Fruit fly (Drosophila melanogaster): Measurements from ENCODE around the gene Ugt316A1.

Gene Ugt316A1

dm6 chr3L:19055064-19055463 is 7.6 kb downstream of the Ugt316A1 start:
- TF ChIP-seq sv (GFP tag; optimal IDR thresholded peaks at IDR 0.05), result no peak
- TF ChIP-seq fru (GFP tag; optimal IDR thresholded peaks at IDR 0.05), result peak; percentile 16
- TF ChIP-seq woc (GFP tag; optimal IDR thresholded peaks at IDR 0.05), result peak; percentile 14
- peak; percentile 29 for TF ChIP-seq HLH106 (tag; optimal IDR thresholded peaks at IDR 0.05)
- peak; percentile 44 for TF ChIP-seq h (GFP tag; optimal IDR thresholded peaks at IDR 0.05)
- TF ChIP-seq foxo (GFP tag; optimal IDR thresholded peaks at IDR 0.05), result peak in 1 of 2 experiments; percentile 36
- TF ChIP-seq tai (GFP tag; optimal IDR thresholded peaks at IDR 0.05), result no peak
- peak; percentile 8 for TF ChIP-seq ey (GFP tag; optimal IDR thresholded peaks at IDR 0.05)
- peak; percentile 45 for TF ChIP-seq rgr (GFP tag; optimal IDR thresholded peaks at IDR 0.05)
- TF ChIP-seq Dfd (GFP tag; optimal IDR thresholded peaks at IDR 0.05), result no peak
- no peak for TF ChIP-seq GATAd (GFP tag; optimal IDR thresholded peaks at IDR 0.05)
- TF ChIP-seq Sp1 (GFP tag; optimal IDR thresholded peaks at IDR 0.05), result peak; percentile 46
- peak; percentile 39 for TF ChIP-seq psq (GFP tag; optimal IDR thresholded peaks at IDR 0.05)
- peak; percentile 48 for TF ChIP-seq OdsH (GFP tag; optimal IDR thresholded peaks at IDR 0.05)

DNA sequence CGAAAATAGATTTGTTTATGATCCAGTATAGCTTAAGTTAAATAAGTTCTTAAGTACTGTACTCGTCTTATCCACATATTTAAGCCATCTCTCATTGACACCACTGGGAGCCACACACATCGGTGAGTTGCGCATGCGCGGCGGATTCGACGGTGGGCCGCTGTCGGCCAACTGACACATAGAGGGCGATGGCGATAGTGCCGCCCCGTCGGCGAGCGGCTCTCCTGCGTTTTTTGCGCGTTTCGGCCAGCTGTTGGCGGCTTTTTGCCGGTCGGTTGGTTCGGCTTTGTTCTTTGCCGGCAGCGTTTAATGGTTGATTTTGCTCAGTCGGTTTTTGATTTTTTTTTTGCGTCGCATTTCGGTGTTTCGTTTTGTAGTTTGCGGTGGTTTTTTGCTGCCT is 8.3 kb downstream of the Ugt316A1 start:
- TF ChIP-seq CG32264 (GFP tag; optimal IDR thresholded peaks at IDR 0.05) (no peak), GATAd (GFP tag; optimal IDR thresholded peaks at IDR 0.05) (no peak), Dfd (GFP tag; optimal IDR thresholded peaks at IDR 0.05) (no peak), OdsH (GFP tag; optimal IDR thresholded peaks at IDR 0.05) (no peak), Dif (GFP tag; optimal IDR thresholded peaks at IDR 0.05; ENCODE audit: partially characterized antibody) (no peak), Mio (GFP tag; optimal IDR thresholded peaks at IDR 0.05) (no peak), woc (GFP tag; optimal IDR thresholded peaks at IDR 0.05) (no peak), br (GFP tag; optimal IDR thresholded peaks at IDR 0.05) (no peak), rgr (GFP tag; optimal IDR thresholded peaks at IDR 0.05) (no peak), ey (GFP tag; optimal IDR thresholded peaks at IDR 0.05) (no peak), Hr83 (GFP tag; optimal IDR thresholded peaks at IDR 0.05; ENCODE audit: poor library complexity, severe bottlenecking) (no peak), dmrt93B (GFP tag; optimal IDR thresholded peaks at IDR 0.05) (no peak), Vsx2 (GFP tag; optimal IDR thresholded peaks at IDR 0.05; ENCODE audit: partially characterized antibody) (no peak), sv (GFP tag; optimal IDR thresholded peaks at IDR 0.05) (no peak), brk (GFP tag; optimal IDR thresholded peaks at IDR 0.05) (no peak), foxo (GFP tag; optimal IDR thresholded peaks at IDR 0.05) (no peak), CrebA (GFP tag; optimal IDR thresholded peaks at IDR 0.05; ENCODE audit: borderline replicate concordance) (no peak)

- no peak for TF ChIP-seq br (GFP tag; optimal IDR thresholded peaks at IDR 0.05)
- TF ChIP-seq psq (GFP tag; optimal IDR thresholded peaks at IDR 0.05), result peak; percentile 2
These were observed 9.2 kb downstream of the Ugt316A1 start, which contains the start of gene CG43407 for dm6 chr3L:19053339-19053818. TSS of gene CG43407 (minus strand) at chr3L:19053389.

DNA sequence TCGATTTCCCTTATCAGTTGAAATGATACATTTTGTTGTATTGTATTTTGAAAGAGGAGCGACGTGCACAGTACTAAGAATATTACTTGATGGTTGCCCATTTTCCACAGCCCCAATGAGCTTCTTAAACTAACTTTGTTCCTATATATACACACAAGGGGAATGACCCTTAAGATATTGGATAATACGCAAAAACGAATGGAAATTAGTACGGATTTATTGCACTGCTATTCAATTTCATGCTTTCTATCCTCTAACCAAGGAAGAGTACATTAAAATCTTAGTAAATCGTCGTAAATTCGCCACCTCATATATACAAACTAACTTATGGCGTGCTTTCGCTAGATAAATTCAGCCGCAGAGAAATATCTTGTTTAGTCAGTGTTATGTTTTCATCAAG is 10.7 kb downstream of the Ugt316A1 start, which contains the start of gene Acp76A:
TSS of gene Acp76A (minus strand) at position 101 of the 400 bp plus-strand sequence.
- TF ChIP-seq br (GFP tag; optimal IDR thresholded peaks at IDR 0.05) (no peak), Mio (GFP tag; optimal IDR thresholded peaks at IDR 0.05) (no peak), psq (GFP tag; optimal IDR thresholded peaks at IDR 0.05) (no peak), HLH106 (tag; optimal IDR thresholded peaks at IDR 0.05) (no peak), ey (GFP tag; optimal IDR thresholded peaks at IDR 0.05) (no peak), OdsH (GFP tag; optimal IDR thresholded peaks at IDR 0.05) (no peak), jim (GFP tag; optimal IDR thresholded peaks at IDR 0.05) (no peak)

DNA sequence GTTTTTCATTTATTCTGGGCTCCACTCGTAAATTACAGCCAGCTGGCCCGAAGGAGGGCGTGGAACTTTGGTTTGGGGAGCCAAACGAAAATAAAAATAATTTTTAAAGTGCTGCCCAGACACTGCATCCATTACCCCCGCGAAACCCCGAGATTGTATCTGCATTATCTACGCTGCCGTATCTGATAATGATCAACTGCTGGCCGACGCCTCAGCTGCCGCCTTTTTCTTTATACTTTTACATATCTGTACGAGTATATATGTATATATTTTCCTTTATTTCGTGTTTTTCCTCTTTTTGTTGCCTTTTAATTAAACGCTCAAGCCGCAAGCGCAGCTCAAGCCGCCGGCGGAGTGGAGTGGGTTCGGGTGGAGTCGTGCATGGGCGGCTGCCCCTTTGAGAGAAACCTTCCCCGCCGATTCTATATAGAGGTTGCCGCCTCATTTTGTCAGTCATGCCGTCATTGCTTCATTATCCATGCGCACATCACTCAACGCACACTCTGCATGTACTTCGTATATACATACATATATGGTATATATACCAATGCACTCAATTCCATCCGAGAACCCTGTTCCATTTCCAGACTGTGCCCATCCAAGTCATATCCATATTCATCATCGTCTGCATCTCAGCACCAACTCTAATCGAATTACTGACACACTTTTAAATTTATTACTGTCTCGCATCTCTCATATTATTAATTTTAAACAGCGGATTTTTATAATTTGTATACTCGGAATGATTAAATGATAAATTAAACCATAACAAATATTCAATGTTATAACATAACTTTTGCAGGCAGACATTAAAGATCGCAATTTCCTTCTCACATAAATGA is 12.7 kb downstream of the Ugt316A1 start:
- TF ChIP-seq Hnf4 (GFP tag; optimal IDR thresholded peaks at IDR 0.05) (no peak), sage (GFP tag; optimal IDR thresholded peaks at IDR 0.05) (no peak), sv (GFP tag; optimal IDR thresholded peaks at IDR 0.05) (no peak), Sp1 (GFP tag; optimal IDR thresholded peaks at IDR 0.05) (no peak), lola (GFP tag; optimal IDR thresholded peaks at IDR 0.05) (no peak), jim (GFP tag; optimal IDR thresholded peaks at IDR 0.05) (no peak), Jra (GFP tag; optimal IDR thresholded peaks at IDR 0.05) (no peak), dmrt93B (GFP tag; optimal IDR thresholded peaks at IDR 0.05) (no peak), Vsx2 (GFP tag; optimal IDR thresholded peaks at IDR 0.05; ENCODE audit: partially characterized antibody) (no peak), dsf (GFP tag; optimal IDR thresholded peaks at IDR 0.05; ENCODE audit: borderline replicate concordance) (no peak), br (GFP tag; optimal IDR thresholded peaks at IDR 0.05) (no peak), foxo (GFP tag; optimal IDR thresholded peaks at IDR 0.05) (no peak)
